Worm (Caenorhabditis elegans) whole organism, L3 larva: ENCODE data around the gene C25F9.8.

Source experiments
- ama-1 ChIP-seq: fragments of 150-350 bp; optimal IDR thresholded peaks from 2 replicates; lab custom pipeline; 2018
- ceh-82 ChIP-seq: fragments of 150-350 bp; optimal IDR thresholded peaks from 2 replicates; lab custom pipeline; 2014; ENCODE audit warnings: missing biosample characterization, missing genetic modification characterization
- elt-2 ChIP-seq: sonication (generic microtip); optimal IDR thresholded peaks from 2 replicates; lab custom pipeline; 2016; ENCODE audit warnings: missing genetic modification reagents, mild to moderate bottlenecking, missing genetic modification characterization, missing compliant biosample characterization
- elt-3 ChIP-seq, 3 experiments: fragments of 150-350 bp in 1 of 3; sonication (generic microtip) in 2 of 3; optimal IDR thresholded peaks; 2 replicates in 2 of 3; 4 replicates in 1 of 3; lab custom pipeline; 2014 to 2017; ENCODE audit warnings: missing biosample characterization in 3 of 3, missing genetic modification characterization in 3 of 3
- sea-2 ChIP-seq: fragments of 150-350 bp; sonication (generic microtip); optimal IDR thresholded peaks from 4 replicates; lab custom pipeline; 2014; ENCODE audit warnings: missing biosample characterization, missing genetic modification reagents, missing genetic modification characterization
- unc-62 ChIP-seq: fragments of 150-350 bp; sonication (generic microtip); optimal IDR thresholded peaks from 4 replicates; lab custom pipeline; 2014; ENCODE audit warnings: missing biosample characterization, missing genetic modification reagents, missing genetic modification characterization

DNA sequence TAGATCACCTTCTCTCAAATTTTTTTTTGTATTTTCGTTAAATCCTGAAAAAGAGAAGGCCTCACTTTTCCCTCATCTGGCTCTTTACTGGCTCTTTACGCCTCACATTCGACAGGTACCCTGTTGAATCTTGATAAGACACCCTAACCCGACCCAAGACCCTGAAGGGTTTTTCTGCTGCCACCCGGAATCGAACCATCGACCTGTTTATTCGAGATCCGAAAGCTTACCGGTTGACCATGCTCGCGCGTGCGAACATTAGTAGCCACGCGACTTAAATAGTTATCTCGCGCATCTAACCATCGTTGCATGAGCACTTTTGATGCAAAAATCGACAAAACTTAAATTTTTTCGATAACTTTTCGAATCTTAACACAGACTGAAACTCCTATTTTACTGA is 39.6 kb upstream of the C25F9.8 start:
- no peak for TF ChIP-seq unc-62 (GFP tag; lab: Kevin White, UChicago)
- no peak for TF ChIP-seq ama-1 (lab: Kevin White, UChicago)
- no peak for TF ChIP-seq ceh-82 (tag; lab: Kevin White, UChicago)
- TF ChIP-seq elt-2 (tag; lab: Kevin White, UChicago): no peak
- no peak for TF ChIP-seq sea-2 (GFP tag; lab: Kevin White, UChicago)
- no peak for TF ChIP-seq elt-3 (tag; optimal IDR thresholded peaks at IDR 0.05; lab: Kevin White, UChicago)
